Fruit fly (Drosophila melanogaster) whole organism, embryonic: ENCODE results near the gene CG5080.

Experiments
- ATbp ChIP-seq: fragments of 200-800 bp; sonication (Bioruptor generic); optimal IDR thresholded peaks from 2 replicates; lab custom pipeline; 2017; ENCODE audit warnings: missing biosample characterization, mild to moderate bottlenecking, missing genetic modification characterization, missing genetic modification reagents
- BtbVII ChIP-seq: fragments of 200-800 bp; sonication (Bioruptor generic); optimal IDR thresholded peaks from 3 replicates; lab custom pipeline; 2017; ENCODE audit warnings: missing biosample characterization, mild to moderate bottlenecking, missing genetic modification characterization
- CG10209 ChIP-seq: fragments of 200-800 bp; sonication (Bioruptor generic); optimal IDR thresholded peaks from 3 replicates; lab custom pipeline; 2017; ENCODE audit warnings: missing biosample characterization, mild to moderate bottlenecking, missing genetic modification characterization, missing genetic modification reagents
- CG10267 ChIP-seq: fragments of 200-800 bp; sonication (Bioruptor generic); optimal IDR thresholded peaks from 2 replicates; lab custom pipeline; 2018; ENCODE audit warnings: missing biosample characterization, mild to moderate bottlenecking, missing genetic modification characterization, moderate library complexity
- CG10959 ChIP-seq: fragments of 200-800 bp; sonication (Bioruptor generic); IDR thresholded peaks from 2 replicates; pipeline ENCODE4 v1.3.6; 2022; ENCODE audit warnings: missing biosample characterization, missing genetic modification characterization
- CG11504 ChIP-seq: fragments of 200-800 bp; sonication (Bioruptor generic); optimal IDR thresholded peaks from 3 replicates; lab custom pipeline; 2019; ENCODE audit warnings: missing biosample characterization, mild to moderate bottlenecking, missing genetic modification characterization, moderate library complexity
- CG12942 ChIP-seq: fragments of 200-800 bp; sonication (Bioruptor generic); optimal IDR thresholded peaks from 3 replicates; lab custom pipeline; 2016; ENCODE audit warnings: missing biosample characterization, missing genetic modification characterization
- CG13894 ChIP-seq: fragments of 200-800 bp; sonication (Bioruptor generic); optimal IDR thresholded peaks from 3 replicates; lab custom pipeline; 2018; ENCODE audit warnings: missing biosample characterization, mild to moderate bottlenecking, missing genetic modification characterization, moderate library complexity
- CG1602 ChIP-seq: fragments of 200-800 bp; sonication (Bioruptor generic); optimal IDR thresholded peaks from 3 replicates; lab custom pipeline; 2016; ENCODE audit warnings: missing biosample characterization, missing genetic modification characterization
- CG17359 ChIP-seq: fragments of 200-800 bp; sonication (Bioruptor generic); optimal IDR thresholded peaks from 3 replicates; lab custom pipeline; 2018; ENCODE audit warnings: missing biosample characterization, mild to moderate bottlenecking, missing genetic modification characterization, moderate library complexity
- CG18262 ChIP-seq: fragments of 200-800 bp; optimal IDR thresholded peaks from 3 replicates; lab custom pipeline; 2019; ENCODE audit warnings: missing biosample characterization, mild to moderate bottlenecking, missing genetic modification characterization, moderate library complexity
- CG18619 ChIP-seq: fragments of 200-800 bp; sonication (Bioruptor generic); optimal IDR thresholded peaks from 3 replicates; lab custom pipeline; 2017; ENCODE audit warnings: missing biosample characterization, mild to moderate bottlenecking, missing genetic modification characterization
- CG18764 ChIP-seq: fragments of 200-800 bp; sonication (Bioruptor generic); optimal IDR thresholded peaks from 3 replicates; lab custom pipeline; 2016; ENCODE audit warnings: missing biosample characterization, missing genetic modification characterization
- CG2120 ChIP-seq: fragments of 200-800 bp; sonication (Bioruptor generic); optimal IDR thresholded peaks from 3 replicates; lab custom pipeline; 2016; ENCODE audit warnings: missing biosample characterization, missing genetic modification characterization
- CG4820 ChIP-seq: fragments of 200-800 bp; sonication (Bioruptor generic); optimal IDR thresholded peaks from 3 replicates; lab custom pipeline; 2016; ENCODE audit warnings: missing biosample characterization, missing genetic modification characterization
- CG7839 ChIP-seq: fragments of 200-800 bp; sonication (Bioruptor generic); optimal IDR thresholded peaks from 3 replicates; lab custom pipeline; 2018; ENCODE audit warnings: missing biosample characterization, mild to moderate bottlenecking, missing genetic modification characterization, moderate library complexity
- CG8388 ChIP-seq: fragments of 200-800 bp; sonication (Bioruptor generic); optimal IDR thresholded peaks from 2 replicates; lab custom pipeline; 2019; ENCODE audit warnings: missing biosample characterization, mild to moderate bottlenecking, missing genetic modification characterization, moderate library complexity
- CG8944 ChIP-seq: fragments of 200-800 bp; sonication (Bioruptor generic); optimal IDR thresholded peaks from 3 replicates; lab custom pipeline; 2016; ENCODE audit warnings: missing biosample characterization, missing genetic modification characterization
- CG9797 ChIP-seq: fragments of 200-800 bp; sonication (Bioruptor generic); optimal IDR thresholded peaks from 3 replicates; lab custom pipeline; 2018; ENCODE audit warnings: missing biosample characterization, mild to moderate bottlenecking, missing genetic modification characterization
- CrebB ChIP-seq: fragments of 200-800 bp; sonication (Bioruptor generic); optimal IDR thresholded peaks from 3 replicates; lab custom pipeline; 2018; ENCODE audit warnings: missing biosample characterization, mild to moderate bottlenecking, missing genetic modification characterization
- Eip74EF ChIP-seq, 2 experiments: fragments of 200-800 bp in 1 of 2; fragments of >200 bp in 1 of 2; sonication (Bioruptor generic) in 1 of 2; optimal IDR thresholded peaks; 2 replicates each; lab custom pipeline; 2017 to 2019; ENCODE audit warnings: missing biosample characterization in 2 of 2, missing genetic modification characterization in 2 of 2, mild to moderate bottlenecking in 1 of 2, moderate library complexity in 1 of 2
- Ets97D ChIP-seq: fragments of 200-800 bp; sonication (Bioruptor generic); optimal IDR thresholded peaks from 3 replicates; lab custom pipeline; 2016; ENCODE audit warnings: missing biosample characterization, missing genetic modification characterization
- Nf-YB ChIP-seq: fragments of 200-800 bp; sonication (Bioruptor generic); optimal IDR thresholded peaks from 3 replicates; lab custom pipeline; 2019; ENCODE audit warnings: missing biosample characterization, mild to moderate bottlenecking, missing genetic modification characterization, moderate library complexity
- Sox100B ChIP-seq: fragments of 200-800 bp; sonication (Bioruptor generic); optimal IDR thresholded peaks from 3 replicates; lab custom pipeline; 2018; ENCODE audit warnings: missing biosample characterization, mild to moderate bottlenecking, missing genetic modification characterization
- Sox102F ChIP-seq: fragments of 200-800 bp; sonication (Bioruptor generic); optimal IDR thresholded peaks from 2 replicates; lab custom pipeline; 2018; ENCODE audit warnings: missing biosample characterization, mild to moderate bottlenecking, missing genetic modification characterization, moderate library complexity
- Ssrp ChIP-seq: fragments of 200-800 bp; sonication (Bioruptor generic); optimal IDR thresholded peaks from 2 replicates; lab custom pipeline; 2018; ENCODE audit warnings: missing biosample characterization, mild to moderate bottlenecking, missing genetic modification characterization, moderate library complexity
- Usf ChIP-seq: fragments of 200-800 bp; sonication (Bioruptor generic); optimal IDR thresholded peaks from 2 replicates; lab custom pipeline; 2017; ENCODE audit warnings: missing genotype, missing biosample characterization, missing genetic modification characterization
- ac ChIP-seq: fragments of 200-800 bp; sonication (Bioruptor generic); optimal IDR thresholded peaks from 3 replicates; lab custom pipeline; 2017; ENCODE audit warnings: missing biosample characterization, mild to moderate bottlenecking, missing genetic modification characterization
- ap ChIP-seq: fragments of 200-800 bp; sonication (Bioruptor generic); IDR thresholded peaks from 2 replicates; pipeline ENCODE4 v1.3.6; 2022; ENCODE audit warnings: missing biosample characterization, missing genetic modification characterization
- chif ChIP-seq, 2 experiments: fragments of 200-800 bp; sonication (Bioruptor generic); optimal IDR thresholded peaks; 3 replicates each; lab custom pipeline; 2016; ENCODE audit warnings: missing biosample characterization in 2 of 2, missing genetic modification characterization in 2 of 2
- dmrt11E ChIP-seq: fragments of 200-800 bp; sonication (Bioruptor generic); optimal IDR thresholded peaks from 3 replicates; lab custom pipeline; 2018; ENCODE audit warnings: missing biosample characterization, mild to moderate bottlenecking, missing genetic modification characterization, moderate library complexity
- ems ChIP-seq: fragments of 200-800 bp; sonication (Bioruptor generic); optimal IDR thresholded peaks from 3 replicates; lab custom pipeline; 2016; ENCODE audit warnings: missing biosample characterization, missing genetic modification characterization
- ewg ChIP-seq: fragments of 200-800 bp; sonication (Bioruptor generic); optimal IDR thresholded peaks from 3 replicates; lab custom pipeline; 2017; ENCODE audit warnings: mild to moderate bottlenecking, missing biosample characterization, missing genetic modification reagents, missing genetic modification characterization
- exex ChIP-seq: fragments of 200-800 bp; sonication (Bioruptor generic); optimal IDR thresholded peaks from 4 replicates; lab custom pipeline; 2018; ENCODE audit warnings: missing biosample characterization, mild to moderate bottlenecking, missing genetic modification characterization, moderate library complexity
- grau ChIP-seq: fragments of 200-800 bp; optimal IDR thresholded peaks from 3 replicates; lab custom pipeline; 2019; ENCODE audit warnings: missing biosample characterization, mild to moderate bottlenecking, missing genetic modification characterization, moderate library complexity
- ind ChIP-seq: fragments of 200-800 bp; sonication (Bioruptor generic); optimal IDR thresholded peaks from 3 replicates; lab custom pipeline; 2016; ENCODE audit warnings: missing biosample characterization, missing genetic modification characterization
- klu ChIP-seq: fragments of 200-800 bp; sonication (Bioruptor generic); IDR thresholded peaks from 2 replicates; pipeline ENCODE4 v1.3.6; 2022; ENCODE audit warnings: missing biosample characterization, missing genetic modification characterization
- kni ChIP-seq: fragments of 200-800 bp; sonication (Bioruptor generic); optimal IDR thresholded peaks from 3 replicates; lab custom pipeline; 2017; ENCODE audit warnings: mild to moderate bottlenecking, missing biosample characterization, missing genetic modification reagents, missing genetic modification characterization
- lilli ChIP-seq: fragments of 200-800 bp; sonication (Bioruptor generic); optimal IDR thresholded peaks from 3 replicates; lab custom pipeline; 2016; ENCODE audit warnings: missing biosample characterization, missing genetic modification characterization
- lola ChIP-seq, 3 experiments: fragments of >200 bp in 2 of 3; fragments of 200-800 bp in 1 of 3; sonication (Bioruptor generic) in 1 of 3; optimal IDR thresholded peaks; 2 replicates each; lab custom pipeline; 2017 to 2019; ENCODE audit warnings: missing biosample characterization in 3 of 3, missing genetic modification characterization in 3 of 3, mild to moderate bottlenecking in 1 of 3, moderate library complexity in 1 of 3
- lov ChIP-seq, 2 experiments: fragments of 200-800 bp in 1 of 2; fragments of >200 bp in 1 of 2; sonication (Bioruptor generic) in 1 of 2; IDR thresholded peaks in 1 of 2; optimal IDR thresholded peaks in 1 of 2; 2 replicates in 1 of 2; 3 replicates in 1 of 2; pipeline versions ENCODE4 v1.3.6 to Lab custom; 2017 to 2022; ENCODE audit warnings: missing biosample characterization in 1 of 2, missing genetic modification characterization in 1 of 2
- nau ChIP-seq: fragments of 200-800 bp; sonication (Bioruptor generic); optimal IDR thresholded peaks from 3 replicates; lab custom pipeline; 2017; ENCODE audit warnings: missing biosample characterization, mild to moderate bottlenecking, missing genetic modification characterization, missing genetic modification reagents
- peb ChIP-seq: fragments of 200-800 bp; sonication (Bioruptor generic); IDR thresholded peaks from 2 replicates; pipeline ENCODE4 v1.3.6; 2022; ENCODE audit warnings: missing biosample characterization, missing genetic modification characterization
- pros ChIP-seq: fragments of 200-800 bp; sonication (Bioruptor generic); optimal IDR thresholded peaks from 3 replicates; lab custom pipeline; 2019; ENCODE audit warnings: missing biosample characterization, mild to moderate bottlenecking, missing genetic modification characterization, moderate library complexity
- sens ChIP-seq: fragments of 200-800 bp; sonication (Bioruptor generic); peaks from one replicate; lab custom pipeline; 2016; ENCODE audit warnings: missing biosample characterization, missing genetic modification characterization
- stc ChIP-seq: fragments of 200-800 bp; sonication (Bioruptor generic); IDR thresholded peaks from 2 replicates; pipeline ENCODE4 v1.3.6; 2022; ENCODE audit warnings: missing biosample characterization, missing genetic modification characterization
- wor ChIP-seq: fragments of 200-800 bp; sonication (Bioruptor generic); IDR thresholded peaks from 2 replicates; pipeline ENCODE4 v1.3.6; 2022; ENCODE audit warnings: missing biosample characterization, missing genetic modification characterization
- zf30C ChIP-seq: fragments of 200-800 bp; sonication (Bioruptor generic); optimal IDR thresholded peaks from 3 replicates; lab custom pipeline; 2018; ENCODE audit warnings: missing biosample characterization, mild to moderate bottlenecking, missing genetic modification characterization

Gene CG5080

DNA sequence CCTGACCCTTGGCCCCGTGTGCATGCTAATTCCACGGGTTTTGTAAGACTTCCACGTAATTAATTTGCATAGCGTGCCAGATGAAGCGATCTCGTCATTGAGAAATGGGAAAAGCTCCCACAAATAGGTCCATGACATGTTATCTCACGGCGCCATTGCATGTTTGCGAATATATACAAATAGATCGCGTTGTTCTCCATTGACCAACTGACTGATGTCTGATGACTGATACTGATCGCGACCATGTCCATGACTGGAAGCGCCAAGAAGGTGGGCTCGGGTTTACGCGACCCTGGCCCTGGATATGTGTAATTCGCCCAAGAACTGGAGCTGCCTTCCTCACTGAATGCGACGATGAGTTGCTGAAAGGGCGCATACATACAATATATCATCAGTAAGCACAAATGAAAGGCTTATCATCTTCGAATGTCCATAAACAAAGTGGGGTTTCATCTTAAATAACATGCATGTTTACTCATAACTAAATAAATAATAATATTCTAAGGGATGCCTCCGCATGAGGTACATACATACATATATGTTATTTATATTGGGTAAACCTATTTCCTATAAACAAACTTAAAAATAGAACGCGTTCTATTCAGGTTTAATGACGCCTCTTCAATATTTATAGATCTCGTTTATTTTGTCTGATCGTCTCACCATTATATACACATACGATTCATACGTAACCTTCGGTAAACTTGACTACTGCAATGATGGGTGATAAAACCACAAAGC lies 40.4 kb downstream of the CG5080 start (continued):
- peak; percentile 20 for TF ChIP-seq CG18619
- TF ChIP-seq wor (GFP tag; lab: Robert Waterston, UW), result no peak
- TF ChIP-seq CG10209 (GFP tag; lab: Kevin White, UChicago), result peak; percentile 55
- no peak for TF ChIP-seq pros (GFP tag; lab: Kevin White, UChicago)
- no peak for TF ChIP-seq lilli
- TF ChIP-seq chif (GFP tag; optimal IDR thresholded peaks at IDR 0.05; lab: Kevin White, UChicago), result no peak
- peak; percentile 30 for TF ChIP-seq CG10267 (tag; lab: Kevin White, UChicago)
- TF ChIP-seq Sox102F, result peak; percentile 70
- peak; percentile 44 for TF ChIP-seq CG1602 (GFP tag; lab: Kevin White, UChicago)
- TF ChIP-seq CG18262, result peak; percentile 68
- peak; percentile 50 for TF ChIP-seq nau (GFP tag; lab: Kevin White, UChicago)
- peak; percentile 24 for TF ChIP-seq ewg (GFP tag; lab: Kevin White, UChicago)
- peak; percentile 74 for TF ChIP-seq CG17359 (tag; lab: Kevin White, UChicago)
- TF ChIP-seq CG12942, result peak; percentile 1
- no peak for TF ChIP-seq ems (GFP tag; lab: Kevin White, UChicago)
- TF ChIP-seq CG18764 (GFP tag; lab: Kevin White, UChicago), result peak; percentile 45
- peak; percentile 29 for TF ChIP-seq Nf-YB
- peak; percentile 67 for TF ChIP-seq CG11504 (tag; lab: Kevin White, UChicago)
- TF ChIP-seq CG4820 (GFP tag; lab: Kevin White, UChicago), result peak; percentile 40
- TF ChIP-seq ATbp (GFP tag; lab: Kevin White, UChicago), result peak; percentile 86
- TF ChIP-seq sens, result peak; percentile 88
- no peak for TF ChIP-seq ind (GFP tag; lab: Kevin White, UChicago)
- TF ChIP-seq Ets97D (GFP tag; lab: Kevin White, UChicago), result no peak
- no peak for TF ChIP-seq CG2120 (GFP tag; lab: Kevin White, UChicago)
- no peak for TF ChIP-seq CG9797 (GFP tag; lab: Kevin White, UChicago)
- TF ChIP-seq CrebB (tag; lab: Kevin White, UChicago), result no peak
- peak; percentile 43 for TF ChIP-seq CG8388
- no peak for TF ChIP-seq stc (GFP tag; lab: Robert Waterston, UW)
- TF ChIP-seq BtbVII (GFP tag; lab: Kevin White, UChicago), result peak; percentile 33
- TF ChIP-seq klu (GFP tag; lab: Robert Waterston, UW), result no peak
- TF ChIP-seq peb (GFP tag; lab: Robert Waterston, UW), result peak; percentile 30; the same call in 1 of the 2 replicates
- TF ChIP-seq CG8944, result no peak
- TF ChIP-seq CG13894 (tag; lab: Kevin White, UChicago), result peak; percentile 34
- TF ChIP-seq dmrt11E (tag; lab: Kevin White, UChicago), result peak; percentile 84
- peak; percentile 28 for TF ChIP-seq grau
- no peak for TF ChIP-seq Ssrp
- TF ChIP-seq CG7839 (tag; lab: Kevin White, UChicago), result peak; percentile 37
- TF ChIP-seq Eip74EF (GFP tag; optimal IDR thresholded peaks at IDR 0.05; lab: Kevin White, UChicago), result peak in 1 of 2 experiments; percentile 74
- TF ChIP-seq Sox100B, result peak; percentile 57
- peak; percentile 48 for TF ChIP-seq kni (GFP tag; lab: Kevin White, UChicago)
- no peak for TF ChIP-seq Usf (GFP tag; lab: Kevin White, UChicago)
- no peak for TF ChIP-seq CG10959 (GFP tag; lab: Robert Waterston, UW)
- peak; percentile 14 for TF ChIP-seq exex (tag; lab: Kevin White, UChicago)
- no peak for TF ChIP-seq lov (optimal IDR thresholded peaks at IDR 0.05; lab: Kevin White, UChicago)
- no peak for TF ChIP-seq lov (GFP tag; IDR thresholded peaks at IDR 0.05; lab: Robert Waterston, UW)
- TF ChIP-seq lola (GFP tag; optimal IDR thresholded peaks at IDR 0.05; lab: Kevin White, UChicago), result peak in 1 of 3 experiments; percentile 74
- TF ChIP-seq zf30C (GFP tag; lab: Kevin White, UChicago), result no peak
- TF ChIP-seq ac (GFP tag; lab: Kevin White, UChicago), result peak; percentile 49
- TF ChIP-seq ap, result no peak
